Fruit fly (Drosophila melanogaster) Kc167 (cell line): ENCODE data around the gene CG5863.

Experiments
- Sin3A ChIP-seq: fragments of >200 bp; optimal IDR thresholded peaks from 2 replicates; lab custom pipeline; 2018; ENCODE audit warnings: missing external identifiers
- insv ChIP-seq: fragments of >200 bp; optimal IDR thresholded peaks from 3 replicates; lab custom pipeline; 2018; ENCODE audit warnings: missing external identifiers
- psq ChIP-seq: fragments of >200 bp; optimal IDR thresholded peaks from 2 replicates; lab custom pipeline; 2017; ENCODE audit warnings: missing external identifiers
- ttk ChIP-seq: sonication (Bioruptor generic); optimal IDR thresholded peaks from 2 replicates; lab custom pipeline; 2017; ENCODE audit warnings: missing external identifiers

- no peak for TF ChIP-seq insv (lab: Kevin White, UChicago)
- TF ChIP-seq psq (lab: Kevin White, UChicago): no peak
- TF ChIP-seq ttk (lab: Kevin White, UChicago): no peak
- TF ChIP-seq Sin3A (lab: Kevin White, UChicago): no peak
These were observed 14.6 kb downstream of the CG5863 start, which contains the start of gene cysu for dm6 chr3R:17425417-17425915.
